Fruit fly (Drosophila melanogaster) whole organism, embryonic: ENCODE data around the gene Sdhaf3.

Experiments
- Abd-B ChIP-seq: fragments of 200-800 bp; sonication (Bioruptor generic); optimal IDR thresholded peaks from 2 replicates; lab custom pipeline; 2018; ENCODE audit warnings: missing biosample characterization, mild to moderate bottlenecking, missing genetic modification characterization, moderate library complexity
- Bdp1 ChIP-seq: fragments of 200-800 bp; sonication (Bioruptor generic); optimal IDR thresholded peaks from 3 replicates; lab custom pipeline; 2016; ENCODE audit warnings: missing biosample characterization, missing genetic modification characterization
- BtbVII ChIP-seq: fragments of 200-800 bp; sonication (Bioruptor generic); optimal IDR thresholded peaks from 3 replicates; lab custom pipeline; 2017; ENCODE audit warnings: missing biosample characterization, mild to moderate bottlenecking, missing genetic modification characterization
- CG10321 ChIP-seq: fragments of 200-800 bp; sonication (Bioruptor generic); IDR thresholded peaks from 2 replicates; pipeline ENCODE4 v1.3.6; 2022; ENCODE audit warnings: missing biosample characterization, missing genetic modification characterization
- CG11093 ChIP-seq: fragments of 200-800 bp; sonication (Bioruptor generic); IDR thresholded peaks from 3 replicates; pipeline ENCODE4 v1.3.6; 2022; ENCODE audit warnings: missing biosample characterization, missing genetic modification characterization
- CG1233 ChIP-seq: fragments of 200-800 bp; sonication (Bioruptor generic); optimal IDR thresholded peaks from 4 replicates; lab custom pipeline; 2018; ENCODE audit warnings: missing biosample characterization, mild to moderate bottlenecking, missing genetic modification characterization
- CG13287 ChIP-seq: fragments of 200-800 bp; sonication (Bioruptor generic); IDR thresholded peaks from 2 replicates; pipeline ENCODE4 v1.3.6; 2022; ENCODE audit warnings: missing biosample characterization, missing genetic modification characterization; ENCODE audit not compliant: partially characterized antibody
- CG13775 ChIP-seq: fragments of 200-800 bp; sonication (Bioruptor generic); optimal IDR thresholded peaks from 3 replicates; lab custom pipeline; 2017; ENCODE audit warnings: missing biosample characterization, mild to moderate bottlenecking, missing genetic modification characterization
- CG14860 ChIP-seq: fragments of 200-800 bp; sonication (Bioruptor generic); IDR thresholded peaks from 3 replicates; pipeline ENCODE4 v1.3.6; 2022; ENCODE audit warnings: missing biosample characterization, missing genetic modification characterization; ENCODE audit not compliant: partially characterized antibody
- CG15269 ChIP-seq: fragments of 200-800 bp; sonication (Bioruptor generic); optimal IDR thresholded peaks from 2 replicates; lab custom pipeline; 2018; ENCODE audit warnings: missing biosample characterization, mild to moderate bottlenecking, missing genetic modification characterization, moderate library complexity
- CG1647 ChIP-seq: fragments of 200-800 bp; sonication (Bioruptor generic); optimal IDR thresholded peaks from 3 replicates; lab custom pipeline; 2016; ENCODE audit warnings: missing biosample characterization, missing genetic modification characterization
- CG2116 ChIP-seq: fragments of 200-800 bp; sonication (Bioruptor generic); optimal IDR thresholded peaks from 3 replicates; lab custom pipeline; 2018; ENCODE audit warnings: missing biosample characterization, mild to moderate bottlenecking, missing genetic modification characterization
- CG2875 ChIP-seq: fragments of 200-800 bp; sonication (Bioruptor generic); optimal IDR thresholded peaks from 2 replicates; lab custom pipeline; 2017; ENCODE audit warnings: missing biosample characterization, mild to moderate bottlenecking, missing genetic modification characterization, missing genetic modification reagents
- CG30431 ChIP-seq: fragments of 200-800 bp; sonication (Bioruptor generic); optimal IDR thresholded peaks from 2 replicates; lab custom pipeline; 2017; ENCODE audit warnings: missing biosample characterization, missing genetic modification characterization
- CG33213 ChIP-seq: fragments of 200-800 bp; sonication (Bioruptor generic); optimal IDR thresholded peaks from 3 replicates; lab custom pipeline; 2016; ENCODE audit warnings: missing biosample characterization, missing genetic modification characterization
- CG6254 ChIP-seq: fragments of 200-800 bp; sonication (Bioruptor generic); optimal IDR thresholded peaks from 3 replicates; lab custom pipeline; 2017; ENCODE audit warnings: mild to moderate bottlenecking, missing biosample characterization, missing genetic modification reagents, missing genetic modification characterization
- CG6683 ChIP-seq: fragments of 200-800 bp; sonication (Bioruptor generic); optimal IDR thresholded peaks from 2 replicates; lab custom pipeline; 2017; ENCODE audit warnings: missing biosample characterization, mild to moderate bottlenecking, missing genetic modification characterization, missing genetic modification reagents
- CG8359 ChIP-seq: fragments of 200-800 bp; sonication (Bioruptor generic); optimal IDR thresholded peaks from 2 replicates; lab custom pipeline; 2017; ENCODE audit warnings: missing biosample characterization, mild to moderate bottlenecking, missing genetic modification characterization, borderline replicate concordance
- CG8388 ChIP-seq: fragments of 200-800 bp; sonication (Bioruptor generic); optimal IDR thresholded peaks from 2 replicates; lab custom pipeline; 2019; ENCODE audit warnings: missing biosample characterization, mild to moderate bottlenecking, missing genetic modification characterization, moderate library complexity
- CG8478 ChIP-seq: fragments of >200 bp; optimal IDR thresholded peaks from 2 replicates; lab custom pipeline; 2018
- CG8765 ChIP-seq: fragments of 200-800 bp; sonication (Bioruptor generic); IDR thresholded peaks from 2 replicates; pipeline ENCODE4 v1.3.6; 2022; ENCODE audit warnings: missing biosample characterization, missing genetic modification characterization
- CG8924 ChIP-seq: fragments of 200-800 bp; optimal IDR thresholded peaks from 3 replicates; lab custom pipeline; 2019; ENCODE audit warnings: missing biosample characterization, mild to moderate bottlenecking, missing genetic modification characterization, moderate library complexity
- Deaf1 ChIP-seq: fragments of 200-800 bp; optimal IDR thresholded peaks from 3 replicates; lab custom pipeline; 2019; ENCODE audit warnings: missing biosample characterization, mild to moderate bottlenecking, missing genetic modification characterization, moderate library complexity
- E2f1 ChIP-seq: fragments of 200-800 bp; sonication (Bioruptor generic); IDR thresholded peaks from 2 replicates; pipeline ENCODE4 v1.3.6; 2022; ENCODE audit warnings: missing biosample characterization, missing genetic modification characterization
- E2f2 ChIP-seq: fragments of 200-800 bp; sonication (Bioruptor generic); IDR thresholded peaks from 2 replicates; pipeline ENCODE4 v1.3.6; 2022; ENCODE audit warnings: missing biosample characterization, missing genetic modification characterization
- H15 ChIP-seq: fragments of 200-800 bp; sonication (Bioruptor generic); IDR thresholded peaks from 3 replicates; pipeline ENCODE4 v1.3.6; 2022; ENCODE audit warnings: missing biosample characterization, missing genetic modification characterization
- Hey ChIP-seq: fragments of 200-800 bp; sonication (Bioruptor generic); optimal IDR thresholded peaks from 3 replicates; lab custom pipeline; 2018; ENCODE audit warnings: missing biosample characterization, mild to moderate bottlenecking, missing genetic modification characterization
- Nf-YB ChIP-seq: fragments of 200-800 bp; sonication (Bioruptor generic); optimal IDR thresholded peaks from 3 replicates; lab custom pipeline; 2019; ENCODE audit warnings: missing biosample characterization, mild to moderate bottlenecking, missing genetic modification characterization, moderate library complexity
- NfI ChIP-seq: fragments of 200-800 bp; sonication (Bioruptor generic); optimal IDR thresholded peaks from 3 replicates; lab custom pipeline; 2018; ENCODE audit warnings: missing biosample characterization, mild to moderate bottlenecking, missing genetic modification characterization, moderate library complexity
- Oli ChIP-seq: fragments of 200-800 bp; sonication (Bioruptor generic); optimal IDR thresholded peaks from 2 replicates; lab custom pipeline; 2018; ENCODE audit warnings: missing biosample characterization, mild to moderate bottlenecking, missing genetic modification characterization, moderate library complexity
- Six4 ChIP-seq: fragments of 200-800 bp; sonication (Bioruptor generic); optimal IDR thresholded peaks from 2 replicates; lab custom pipeline; 2016; ENCODE audit warnings: missing biosample characterization, missing genetic modification characterization
- Xbp1 ChIP-seq: fragments of 200-800 bp; sonication (Bioruptor generic); optimal IDR thresholded peaks from 3 replicates; lab custom pipeline; 2016; ENCODE audit warnings: missing biosample characterization, mild to moderate bottlenecking, missing genetic modification characterization
- cato ChIP-seq: fragments of 200-800 bp; sonication (Bioruptor generic); optimal IDR thresholded peaks from 2 replicates; lab custom pipeline; 2016; ENCODE audit warnings: missing biosample characterization, missing genetic modification characterization, borderline replicate concordance
- ci ChIP-seq: fragments of 200-800 bp; sonication (Bioruptor generic); IDR thresholded peaks from 3 replicates; pipeline ENCODE4 v1.3.6; 2022; ENCODE audit warnings: missing biosample characterization, missing genetic modification characterization
- ems ChIP-seq: fragments of 200-800 bp; sonication (Bioruptor generic); optimal IDR thresholded peaks from 3 replicates; lab custom pipeline; 2016; ENCODE audit warnings: missing biosample characterization, missing genetic modification characterization
- fd102C ChIP-seq: fragments of 200-800 bp; sonication (Bioruptor generic); optimal IDR thresholded peaks from 2 replicates; lab custom pipeline; 2018; ENCODE audit warnings: missing biosample characterization, mild to moderate bottlenecking, missing genetic modification characterization, moderate library complexity
- fru ChIP-seq: fragments of >200 bp; optimal IDR thresholded peaks from 2 replicates; lab custom pipeline; 2017
- gcm2 ChIP-seq: fragments of 200-800 bp; sonication (Bioruptor generic); optimal IDR thresholded peaks from 2 replicates; lab custom pipeline; 2016; ENCODE audit warnings: missing biosample characterization, missing genetic modification characterization
- gsb ChIP-seq: fragments of 200-800 bp; sonication (Bioruptor generic); IDR thresholded peaks from 2 replicates; pipeline ENCODE4 v1.3.6; 2022; ENCODE audit warnings: missing biosample characterization, missing genetic modification characterization
- her ChIP-seq: fragments of 200-800 bp; sonication (Bioruptor generic); optimal IDR thresholded peaks from 2 replicates; lab custom pipeline; 2016; ENCODE audit warnings: missing biosample characterization, missing genetic modification characterization
- inv ChIP-seq: fragments of 200-800 bp; sonication (Bioruptor generic); IDR thresholded peaks from 2 replicates; pipeline ENCODE4 v1.3.6; 2022; ENCODE audit warnings: missing biosample characterization, missing genetic modification characterization; ENCODE audit not compliant: partially characterized antibody
- ken ChIP-seq: fragments of 200-800 bp; sonication (Bioruptor generic); IDR thresholded peaks from 3 replicates; pipeline ENCODE4 v1.3.6; 2022; ENCODE audit warnings: missing biosample characterization, missing genetic modification characterization
- kni ChIP-seq: fragments of 200-800 bp; sonication (Bioruptor generic); optimal IDR thresholded peaks from 3 replicates; lab custom pipeline; 2017; ENCODE audit warnings: mild to moderate bottlenecking, missing biosample characterization, missing genetic modification reagents, missing genetic modification characterization
- maf-S ChIP-seq: fragments of 200-800 bp; sonication (Bioruptor generic); optimal IDR thresholded peaks from 2 replicates; lab custom pipeline; 2016; ENCODE audit warnings: missing biosample characterization, missing genetic modification characterization
- mirr ChIP-seq: fragments of 200-800 bp; sonication (Bioruptor generic); optimal IDR thresholded peaks from 3 replicates; lab custom pipeline; 2018; ENCODE audit warnings: missing biosample characterization, mild to moderate bottlenecking, missing genetic modification characterization
- nerfin-2 ChIP-seq: fragments of 200-800 bp; sonication (Bioruptor generic); IDR thresholded peaks from 2 replicates; pipeline ENCODE4 v1.3.6; 2022; ENCODE audit warnings: missing biosample characterization, missing genetic modification characterization; ENCODE audit not compliant: partially characterized antibody
- sima ChIP-seq: fragments of 200-800 bp; sonication (Bioruptor generic); optimal IDR thresholded peaks from 2 replicates; lab custom pipeline; 2016; ENCODE audit warnings: missing biosample characterization, missing genetic modification characterization
- sqz ChIP-seq: fragments of 200-800 bp; sonication (Bioruptor generic); optimal IDR thresholded peaks from 3 replicates; lab custom pipeline; 2018; ENCODE audit warnings: missing biosample characterization, mild to moderate bottlenecking, missing genetic modification characterization
- tio ChIP-seq: fragments of 200-800 bp; sonication (Bioruptor generic); optimal IDR thresholded peaks from 2 replicates; lab custom pipeline; 2017; ENCODE audit warnings: missing biosample characterization, missing genetic modification characterization, inconsistent platforms
- ttk ChIP-seq: fragments of 200-800 bp; sonication (Bioruptor generic); IDR thresholded peaks from 2 replicates; pipeline ENCODE4 v2.1.2; 2022; ENCODE audit warnings: missing biosample characterization, missing genetic modification characterization
- vnd ChIP-seq: fragments of 200-800 bp; sonication (Bioruptor generic); IDR thresholded peaks from 3 replicates; pipeline ENCODE4 v1.3.6; 2022; ENCODE audit warnings: missing biosample characterization, missing genetic modification characterization; ENCODE audit not compliant: partially characterized antibody

Gene Sdhaf3

DNA sequence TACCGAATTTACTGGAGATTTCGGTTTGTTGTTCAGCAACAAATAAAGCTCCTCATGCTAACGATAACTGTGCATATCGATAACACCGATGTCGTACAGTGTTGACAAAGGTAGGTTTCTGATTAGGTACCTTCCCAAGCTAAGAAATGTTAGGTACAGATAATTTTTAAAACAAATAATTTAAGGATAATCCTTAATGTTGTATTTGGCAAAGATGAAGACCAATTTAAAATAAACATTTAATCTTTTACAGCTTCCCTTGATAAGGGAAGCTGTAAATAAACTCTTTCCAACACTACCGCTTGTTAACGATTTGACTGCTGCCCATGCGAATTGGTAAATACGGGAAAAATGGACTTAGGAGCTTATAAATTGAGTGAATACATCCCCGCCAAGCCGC is 39.3 kb downstream of the Sdhaf3 start, which contains the start of the genes Ttc1 and CG14882 (continued):
- TF ChIP-seq CG14860 (GFP tag; lab: Robert Waterston, UW), result 0 out of 3 replicates have a peak, but pooled peaks have one; percentile 6
- peak; percentile 80 for TF ChIP-seq E2f2 (GFP tag; lab: Robert Waterston, UW)
- TF ChIP-seq tio (GFP tag; lab: Kevin White, UChicago), result no peak
- peak; percentile 74 for TF ChIP-seq Six4
- TF ChIP-seq BtbVII, result peak; percentile 68
- no peak for TF ChIP-seq CG8765
- TF ChIP-seq cato, result peak; percentile 82
- TF ChIP-seq Hey (tag; lab: Kevin White, UChicago), result no peak
- 0 out of 3 replicates have a peak, but pooled peaks have one; percentile 19 for TF ChIP-seq vnd (GFP tag; lab: Robert Waterston, UW)
- TF ChIP-seq sima, result peak; percentile 32
- TF ChIP-seq kni (GFP tag; lab: Kevin White, UChicago), result no peak
- TF ChIP-seq CG6254 (GFP tag; lab: Kevin White, UChicago), result no peak
- TF ChIP-seq CG8388, result peak; percentile 77
- TF ChIP-seq Bdp1 (GFP tag; lab: Kevin White, UChicago), result peak; percentile 73
- TF ChIP-seq ttk (GFP tag; lab: Robert Waterston, UW), result peak; percentile 90
- peak; percentile 78 for TF ChIP-seq CG33213 (GFP tag; lab: Kevin White, UChicago)
- peak; percentile 36; the same call in 1 of the 3 replicates for TF ChIP-seq CG11093 (GFP tag; lab: Robert Waterston, UW)
- no peak for TF ChIP-seq Abd-B
- peak; percentile 49 for TF ChIP-seq CG30431 (GFP tag; lab: Kevin White, UChicago)
- TF ChIP-seq CG2116 (GFP tag; lab: Kevin White, UChicago), result peak; percentile 72
- TF ChIP-seq her (GFP tag; lab: Kevin White, UChicago), result peak; percentile 84
- TF ChIP-seq CG13287 (GFP tag; lab: Robert Waterston, UW), result peak; percentile 71
- peak; percentile 30; the same call in 1 of the 2 replicates for TF ChIP-seq nerfin-2
- TF ChIP-seq Oli, result peak; percentile 76
- peak; percentile 85 for TF ChIP-seq CG13775 (GFP tag; lab: Kevin White, UChicago)
- TF ChIP-seq CG15269 (tag; lab: Kevin White, UChicago), result no peak
- peak; percentile 80 for TF ChIP-seq NfI
- peak; percentile 74 for TF ChIP-seq gsb
- TF ChIP-seq sqz (GFP tag; lab: Kevin White, UChicago), result no peak
- TF ChIP-seq H15 (GFP tag; lab: Robert Waterston, UW), result peak; percentile 87
- no peak for TF ChIP-seq fru (lab: Kevin White, UChicago)
- peak; percentile 95 for TF ChIP-seq ci
- TF ChIP-seq gcm2, result peak; percentile 42
- peak; percentile 81 for TF ChIP-seq maf-S (GFP tag; lab: Kevin White, UChicago)
- TF ChIP-seq CG10321 (GFP tag; lab: Robert Waterston, UW), result peak; percentile 73
- no peak for TF ChIP-seq CG8478 (lab: Kevin White, UChicago)
- peak; percentile 70 for TF ChIP-seq E2f1 (GFP tag; lab: Robert Waterston, UW)
- no peak for TF ChIP-seq fd102C (GFP tag; lab: Kevin White, UChicago)
- TF ChIP-seq ems (GFP tag; lab: Kevin White, UChicago), result peak; percentile 73
- peak; percentile 63 for TF ChIP-seq CG2875 (GFP tag; lab: Kevin White, UChicago)
- peak; percentile 52 for TF ChIP-seq mirr (GFP tag; lab: Kevin White, UChicago)
- peak; percentile 51 for TF ChIP-seq CG6683
- peak; percentile 59 for TF ChIP-seq Nf-YB
- no peak for TF ChIP-seq Deaf1 (tag; lab: Kevin White, UChicago)
- 0 out of 2 replicates have a peak, but pooled peaks have one; percentile 30 for TF ChIP-seq inv (GFP tag; lab: Robert Waterston, UW)
- TF ChIP-seq ken (GFP tag; lab: Robert Waterston, UW), result peak; percentile 95
- TF ChIP-seq CG1233 (GFP tag; lab: Kevin White, UChicago), result peak; percentile 53
- TF ChIP-seq CG8924 (tag; lab: Kevin White, UChicago), result peak; percentile 79
- peak; percentile 90 for TF ChIP-seq Xbp1
- no peak for TF ChIP-seq CG8359
- TF ChIP-seq CG1647 (GFP tag; lab: Kevin White, UChicago), result peak; percentile 83
